Fruit fly (Drosophila melanogaster) whole organism, embryonic: Measurements from ENCODE around the gene CDase.

Experiments
- Atf3 ChIP-seq: fragments of 200-800 bp; sonication (Bioruptor generic); optimal IDR thresholded peaks from 3 replicates; lab custom pipeline; 2016; ENCODE audit warnings: missing biosample characterization, missing genetic modification characterization
- CG10321 ChIP-seq: fragments of 200-800 bp; sonication (Bioruptor generic); IDR thresholded peaks from 2 replicates; pipeline ENCODE4 v1.3.6; 2022; ENCODE audit warnings: missing biosample characterization, missing genetic modification characterization
- CG10543 ChIP-seq: fragments of 200-800 bp; sonication (Bioruptor generic); optimal IDR thresholded peaks from 3 replicates; lab custom pipeline; 2017; ENCODE audit warnings: missing biosample characterization, mild to moderate bottlenecking, missing genetic modification characterization, moderate library complexity
- CG11695 ChIP-seq: fragments of 200-800 bp; sonication (Bioruptor generic); IDR thresholded peaks from 3 replicates; pipeline ENCODE4 v1.3.6; 2022; ENCODE audit warnings: missing biosample characterization, missing genetic modification characterization
- CG1233 ChIP-seq: fragments of 200-800 bp; sonication (Bioruptor generic); optimal IDR thresholded peaks from 4 replicates; lab custom pipeline; 2018; ENCODE audit warnings: missing biosample characterization, mild to moderate bottlenecking, missing genetic modification characterization
- CG13287 ChIP-seq: fragments of 200-800 bp; sonication (Bioruptor generic); IDR thresholded peaks from 2 replicates; pipeline ENCODE4 v1.3.6; 2022; ENCODE audit warnings: missing biosample characterization, missing genetic modification characterization; ENCODE audit not compliant: partially characterized antibody
- CG14014 ChIP-seq: fragments of 200-800 bp; sonication (Bioruptor generic); IDR thresholded peaks from 2 replicates; pipeline ENCODE4 v1.3.6; 2022; ENCODE audit warnings: missing biosample characterization, missing genetic modification characterization
- CG14441 ChIP-seq: fragments of 200-800 bp; sonication (Bioruptor generic); IDR thresholded peaks from 2 replicates; pipeline ENCODE4 v1.3.6; 2022; ENCODE audit warnings: missing biosample characterization, missing genetic modification characterization
- CG17912 ChIP-seq: fragments of 200-800 bp; sonication (Bioruptor generic); optimal IDR thresholded peaks from 2 replicates; lab custom pipeline; 2018; ENCODE audit warnings: missing biosample characterization, mild to moderate bottlenecking, missing genetic modification characterization
- CG2116 ChIP-seq: fragments of 200-800 bp; sonication (Bioruptor generic); optimal IDR thresholded peaks from 3 replicates; lab custom pipeline; 2018; ENCODE audit warnings: missing biosample characterization, mild to moderate bottlenecking, missing genetic modification characterization
- CG31224 ChIP-seq: fragments of 200-800 bp; sonication (Bioruptor generic); IDR thresholded peaks from 2 replicates; pipeline ENCODE4 v1.3.6; 2022; ENCODE audit warnings: missing biosample characterization, missing genetic modification characterization
- CG32532 ChIP-seq: fragments of 200-800 bp; sonication (Bioruptor generic); IDR thresholded peaks from 2 replicates; pipeline ENCODE4 v1.3.6; 2022; ENCODE audit warnings: missing biosample characterization, missing genetic modification characterization
- CG34422 ChIP-seq: fragments of 200-800 bp; sonication (Bioruptor generic); IDR thresholded peaks from 3 replicates; pipeline ENCODE4 v1.3.6; 2022; ENCODE audit warnings: missing biosample characterization, missing genetic modification characterization
- CG3726 ChIP-seq: fragments of 200-800 bp; sonication (Bioruptor generic); IDR thresholded peaks from 3 replicates; pipeline ENCODE4, ENCODE4 v1.3.6; 2022; ENCODE audit warnings: missing biosample characterization, missing genetic modification characterization
- CG5180 ChIP-seq: fragments of 200-800 bp; sonication (Bioruptor generic); optimal IDR thresholded peaks from 3 replicates; lab custom pipeline; 2017; ENCODE audit warnings: missing biosample characterization, missing genetic modification characterization, mild to moderate bottlenecking, moderate library complexity, missing genetic modification reagents
- CTCF ChIP-seq: fragments of 200-800 bp; sonication (Bioruptor generic); optimal IDR thresholded peaks from 2 replicates; lab custom pipeline; 2017; ENCODE audit warnings: missing biosample characterization, mild to moderate bottlenecking, missing genetic modification characterization, moderate library complexity
- Doc2 ChIP-seq: fragments of 200-800 bp; sonication (Bioruptor generic); IDR thresholded peaks from 2 replicates; pipeline ENCODE4 v1.3.6; 2022; ENCODE audit warnings: missing biosample characterization, missing genetic modification characterization
- ERR ChIP-seq: fragments of 200-800 bp; sonication (Bioruptor generic); optimal IDR thresholded peaks from 2 replicates; lab custom pipeline; 2016; ENCODE audit warnings: missing biosample characterization, missing genetic modification characterization
- HmgZ ChIP-seq: fragments of 200-800 bp; sonication (Bioruptor generic); optimal IDR thresholded peaks from 2 replicates; lab custom pipeline; 2018; ENCODE audit warnings: missing biosample characterization, mild to moderate bottlenecking, missing genetic modification characterization
- NfI ChIP-seq: fragments of 200-800 bp; sonication (Bioruptor generic); optimal IDR thresholded peaks from 3 replicates; lab custom pipeline; 2018; ENCODE audit warnings: missing biosample characterization, mild to moderate bottlenecking, missing genetic modification characterization, moderate library complexity
- Oaz ChIP-seq: fragments of 200-800 bp; sonication (Bioruptor generic); IDR thresholded peaks from 2 replicates; pipeline ENCODE4 v1.3.6; 2022; ENCODE audit warnings: missing biosample characterization, missing genetic modification characterization
- Ptx1 ChIP-seq: fragments of 200-800 bp; sonication (Bioruptor generic); IDR thresholded peaks from 2 replicates; pipeline ENCODE4 v1.3.6; 2022; ENCODE audit warnings: missing biosample characterization, missing genetic modification characterization
- Side ChIP-seq: fragments of 200-800 bp; sonication (Bioruptor generic); optimal IDR thresholded peaks from 2 replicates; lab custom pipeline; 2016; ENCODE audit warnings: missing biosample characterization, missing genetic modification characterization
- Six4 ChIP-seq: fragments of 200-800 bp; sonication (Bioruptor generic); optimal IDR thresholded peaks from 2 replicates; lab custom pipeline; 2016; ENCODE audit warnings: missing biosample characterization, missing genetic modification characterization
- Ssrp ChIP-seq: fragments of 200-800 bp; sonication (Bioruptor generic); optimal IDR thresholded peaks from 2 replicates; lab custom pipeline; 2018; ENCODE audit warnings: missing biosample characterization, mild to moderate bottlenecking, missing genetic modification characterization, moderate library complexity
- YL-1 ChIP-seq: fragments of 200-800 bp; sonication (Bioruptor generic); optimal IDR thresholded peaks from 3 replicates; lab custom pipeline; 2017; ENCODE audit warnings: missing biosample characterization, mild to moderate bottlenecking, missing genetic modification characterization
- amos ChIP-seq: fragments of 200-800 bp; sonication (Bioruptor generic); IDR thresholded peaks from 2 replicates; pipeline ENCODE4 v1.3.6; 2022; ENCODE audit warnings: missing biosample characterization, missing genetic modification characterization; ENCODE audit not compliant: partially characterized antibody
- ap ChIP-seq: fragments of 200-800 bp; sonication (Bioruptor generic); IDR thresholded peaks from 2 replicates; pipeline ENCODE4 v1.3.6; 2022; ENCODE audit warnings: missing biosample characterization, missing genetic modification characterization
- bcd ChIP-seq: fragments of 200-800 bp; sonication (Bioruptor generic); optimal IDR thresholded peaks from 2 replicates; lab custom pipeline; 2017; ENCODE audit warnings: missing biosample characterization, mild to moderate bottlenecking, missing genetic modification characterization
- cato ChIP-seq: fragments of 200-800 bp; sonication (Bioruptor generic); optimal IDR thresholded peaks from 2 replicates; lab custom pipeline; 2016; ENCODE audit warnings: missing biosample characterization, missing genetic modification characterization, borderline replicate concordance
- croc ChIP-seq: fragments of 200-800 bp; sonication (Bioruptor generic); conservative IDR thresholded peaks from 3 replicates; pipeline ENCODE4 v1.3.6; 2022; ENCODE audit warnings: missing biosample characterization, missing genetic modification characterization
- crp ChIP-seq, 2 experiments: fragments of 200-800 bp; sonication (Bioruptor generic); optimal IDR thresholded peaks; 2 replicates in 1 of 2; 3 replicates in 1 of 2; lab custom pipeline; 2017; ENCODE audit warnings: missing biosample characterization in 2 of 2, missing genetic modification characterization in 2 of 2, mild to moderate bottlenecking in 1 of 2, moderate library complexity in 1 of 2
- dpn ChIP-seq, 2 experiments: fragments of 200-800 bp; sonication (Bioruptor generic); optimal IDR thresholded peaks; 3 replicates each; lab custom pipeline; 2016; ENCODE audit warnings: missing biosample characterization in 2 of 2, missing genetic modification characterization in 2 of 2
- ems ChIP-seq: fragments of 200-800 bp; sonication (Bioruptor generic); optimal IDR thresholded peaks from 3 replicates; lab custom pipeline; 2016; ENCODE audit warnings: missing biosample characterization, missing genetic modification characterization
- grau ChIP-seq: fragments of 200-800 bp; optimal IDR thresholded peaks from 3 replicates; lab custom pipeline; 2019; ENCODE audit warnings: missing biosample characterization, mild to moderate bottlenecking, missing genetic modification characterization, moderate library complexity
- gro ChIP-seq: fragments of 200-800 bp; sonication (Bioruptor generic); optimal IDR thresholded peaks from 2 replicates; lab custom pipeline; 2016; ENCODE audit warnings: missing biosample characterization, missing genetic modification characterization
- jumu ChIP-seq: fragments of 200-800 bp; sonication (Bioruptor generic); optimal IDR thresholded peaks from 3 replicates; lab custom pipeline; 2016; ENCODE audit warnings: missing biosample characterization, missing genetic modification characterization
- lola ChIP-seq, 3 experiments: fragments of >200 bp in 2 of 3; fragments of 200-800 bp in 1 of 3; sonication (Bioruptor generic) in 1 of 3; optimal IDR thresholded peaks; 2 replicates each; lab custom pipeline; 2017 to 2019; ENCODE audit warnings: missing biosample characterization in 3 of 3, missing genetic modification characterization in 3 of 3, mild to moderate bottlenecking in 1 of 3, moderate library complexity in 1 of 3
- mam ChIP-seq: fragments of 200-800 bp; sonication (Bioruptor generic); optimal IDR thresholded peaks from 3 replicates; lab custom pipeline; 2016; ENCODE audit warnings: missing biosample characterization, missing genetic modification characterization
- repo ChIP-seq: fragments of 200-800 bp; sonication (Bioruptor generic); optimal IDR thresholded peaks from 2 replicates; lab custom pipeline; 2016; ENCODE audit warnings: missing biosample characterization, missing genetic modification characterization
- run ChIP-seq: fragments of 200-800 bp; sonication (Bioruptor generic); optimal IDR thresholded peaks from 3 replicates; lab custom pipeline; 2018; ENCODE audit warnings: missing biosample characterization, mild to moderate bottlenecking, missing genetic modification characterization
- sr ChIP-seq: fragments of 200-800 bp; sonication (Bioruptor generic); IDR thresholded peaks from 3 replicates; pipeline ENCODE4 v1.3.6; 2022; ENCODE audit warnings: missing biosample characterization, missing genetic modification characterization
- twi ChIP-seq: fragments of 200-800 bp; optimal IDR thresholded peaks from 2 replicates; lab custom pipeline; 2019; ENCODE audit warnings: missing biosample characterization, mild to moderate bottlenecking, missing genetic modification characterization, moderate library complexity
- unc-4 ChIP-seq: fragments of 200-800 bp; sonication (Bioruptor generic); IDR thresholded peaks from 2 replicates; pipeline ENCODE4 v1.3.6; 2022; ENCODE audit warnings: missing biosample characterization, missing genetic modification characterization; ENCODE audit not compliant: partially characterized antibody
- unpg ChIP-seq: fragments of 200-800 bp; sonication (Bioruptor generic); optimal IDR thresholded peaks from 3 replicates; lab custom pipeline; 2018; ENCODE audit warnings: missing biosample characterization, mild to moderate bottlenecking, missing genetic modification characterization, moderate library complexity
- usp ChIP-seq: fragments of >200 bp; optimal IDR thresholded peaks from 2 replicates; lab custom pipeline; 2017; ENCODE audit warnings: missing biosample characterization, missing genetic modification characterization
- yki ChIP-seq: fragments of >200 bp; optimal IDR thresholded peaks from 3 replicates; lab custom pipeline; 2018
- zf30C ChIP-seq: fragments of 200-800 bp; sonication (Bioruptor generic); optimal IDR thresholded peaks from 3 replicates; lab custom pipeline; 2018; ENCODE audit warnings: missing biosample characterization, mild to moderate bottlenecking, missing genetic modification characterization
- zfh2 ChIP-seq: fragments of 200-800 bp; sonication (Bioruptor generic); optimal IDR thresholded peaks from 2 replicates; lab custom pipeline; 2016; ENCODE audit warnings: missing biosample characterization, missing genetic modification characterization

CDase gene

dm6 chr3R:30424993-30425392, 34.3 kb upstream of the CDase start, which contains the start of gene CG15536 (continued):
- no peak for TF ChIP-seq CG14441 (GFP tag; lab: Robert Waterston, UW)
- TF ChIP-seq Oaz (GFP tag; lab: Robert Waterston, UW), result no peak
- TF ChIP-seq ems (GFP tag; lab: Kevin White, UChicago), result no peak
- peak; percentile 13 for TF ChIP-seq HmgZ (tag; lab: Kevin White, UChicago)
- TF ChIP-seq bcd (GFP tag; lab: Kevin White, UChicago), result no peak
- peak; percentile 64 for TF ChIP-seq unc-4 (GFP tag; lab: Robert Waterston, UW)
- no peak for TF ChIP-seq ap (GFP tag; lab: Robert Waterston, UW)
- TF ChIP-seq sr (GFP tag; lab: Robert Waterston, UW), result no peak
- TF ChIP-seq CG10321 (GFP tag; lab: Robert Waterston, UW), result no peak
- TF ChIP-seq CG32532 (GFP tag; lab: Robert Waterston, UW), result no peak
- TF ChIP-seq croc (GFP tag; lab: Robert Waterston, UW), result no peak
- no peak for TF ChIP-seq Atf3
- TF ChIP-seq repo (GFP tag; lab: Kevin White, UChicago), result no peak
- TF ChIP-seq zfh2 (GFP tag; lab: Kevin White, UChicago), result no peak
- no peak for TF ChIP-seq CG3726 (GFP tag; lab: Robert Waterston, UW)
- TF ChIP-seq Six4 (GFP tag; lab: Kevin White, UChicago), result no peak
- peak; percentile 42; the same call in 1 of the 3 replicates for TF ChIP-seq CG34422
- no peak for TF ChIP-seq CG14014
- no peak for TF ChIP-seq lola (GFP tag; optimal IDR thresholded peaks at IDR 0.05; lab: Kevin White, UChicago)
- TF ChIP-seq cato, result no peak
- no peak for TF ChIP-seq mam (GFP tag; lab: Kevin White, UChicago)
- no peak for TF ChIP-seq Side (GFP tag; lab: Kevin White, UChicago)
- TF ChIP-seq crp (GFP tag; optimal IDR thresholded peaks at IDR 0.05; lab: Kevin White, UChicago), result peak; percentile 95 to 99
- no peak for TF ChIP-seq CG5180 (GFP tag; lab: Kevin White, UChicago)
- TF ChIP-seq NfI, result peak; percentile 0
- TF ChIP-seq gro (GFP tag; lab: Kevin White, UChicago), result no peak
- no peak for TF ChIP-seq yki (lab: Kevin White, UChicago)
- peak; percentile 98 for TF ChIP-seq CTCF (GFP tag; lab: Kevin White, UChicago)
- no peak for TF ChIP-seq usp (GFP tag; lab: Kevin White, UChicago)
- TF ChIP-seq YL-1, result peak; percentile 60
- no peak for TF ChIP-seq CG1233 (GFP tag; lab: Kevin White, UChicago)
- TF ChIP-seq CG2116, result peak; percentile 60
- no peak for TF ChIP-seq Doc2 (GFP tag; lab: Robert Waterston, UW)
- peak; percentile 17 for TF ChIP-seq grau (tag; lab: Kevin White, UChicago)
- TF ChIP-seq jumu (GFP tag; lab: Kevin White, UChicago), result no peak
- no peak for TF ChIP-seq CG11695 (GFP tag; lab: Robert Waterston, UW)
- TF ChIP-seq unpg (GFP tag; lab: Kevin White, UChicago), result no peak
- no peak for TF ChIP-seq dpn (GFP tag; optimal IDR thresholded peaks at IDR 0.05; lab: Kevin White, UChicago)
- TF ChIP-seq zf30C (GFP tag; lab: Kevin White, UChicago), result no peak
- TF ChIP-seq Ptx1 (GFP tag; lab: Robert Waterston, UW), result no peak
- TF ChIP-seq run (tag; lab: Kevin White, UChicago), result no peak
- peak; percentile 71 for TF ChIP-seq amos (GFP tag; lab: Robert Waterston, UW)
- no peak for TF ChIP-seq CG10543 (GFP tag; lab: Kevin White, UChicago)
- peak; percentile 34 for TF ChIP-seq twi (tag; lab: Kevin White, UChicago)
- TF ChIP-seq ERR (GFP tag; lab: Kevin White, UChicago), result no peak
- peak; percentile 71 for TF ChIP-seq CG13287 (GFP tag; lab: Robert Waterston, UW)
- TF ChIP-seq CG31224 (GFP tag; lab: Robert Waterston, UW), result no peak
- no peak for TF ChIP-seq CG17912
- TF ChIP-seq Ssrp (tag; lab: Kevin White, UChicago), result no peak
